Worm (Caenorhabditis elegans): ENCODE measurements around the gene F28B12.6.

ce11 chrII:5904252-5904651, 36.4 kb upstream of the F28B12.6 start, which contains the start of gene tsp-18:
- TF ChIP-seq snpc-4 (tag; optimal IDR thresholded peaks at IDR 0.05) (no peak), skn-1 (tag; optimal IDR thresholded peaks at IDR 0.05) (no peak), elt-1 (tag; optimal IDR thresholded peaks at IDR 0.05) (no peak), nhr-11 (tag; optimal IDR thresholded peaks at IDR 0.05) (no peak), nhr-237 (tag; optimal IDR thresholded peaks at IDR 0.05) (no peak), zag-1 (tag; optimal IDR thresholded peaks at IDR 0.05) (no peak), lin-39 (tag; optimal IDR thresholded peaks at IDR 0.05) (no peak), nhr-77 (tag; optimal IDR thresholded peaks at IDR 0.05) (no peak)

All from whole organism, L2 larva.